Worm (Caenorhabditis elegans): ENCODE measurements around the gene C09B7.2.

C09B7.2 gene

ce11 chrX:2704768-2705486 lies 37.0 kb downstream of the C09B7.2 start:
- TF ChIP-seq ceh-48 (tag; optimal IDR thresholded peaks at IDR 0.05): no peak
- no peak for TF ChIP-seq pax-1 (tag; optimal IDR thresholded peaks at IDR 0.05)
- no peak for TF ChIP-seq madf-2 (tag; optimal IDR thresholded peaks at IDR 0.05)
- TF ChIP-seq mec-3 (tag; optimal IDR thresholded peaks at IDR 0.05; ENCODE audit: borderline replicate concordance): no peak

ce11 chrX:2705809-2706378 lies 38.0 kb downstream of the C09B7.2 start, which contains the start of gene igcm-3:
Gene igcm-3 (minus strand): TSS chrX:2705859.
- TF ChIP-seq nfya-1 (tag; optimal IDR thresholded peaks at IDR 0.05) (peak; percentile 21), pqm-1 (tag; optimal IDR thresholded peaks at IDR 0.05) (no peak), tbx-2 (tag; optimal IDR thresholded peaks at IDR 0.05) (peak; percentile 9), elt-2 (tag; optimal IDR thresholded peaks at IDR 0.05) (peak; percentile 69), sdc-2 (tag; optimal IDR thresholded peaks at IDR 0.05) (peak; percentile 13), ceh-31 (tag; optimal IDR thresholded peaks at IDR 0.05) (peak; percentile 23), tbx-7 (tag; optimal IDR thresholded peaks at IDR 0.05) (no peak), ceh-22 (tag; optimal IDR thresholded peaks at IDR 0.05) (no peak), che-1 (tag; optimal IDR thresholded peaks at IDR 0.05) (no peak)

DNA sequence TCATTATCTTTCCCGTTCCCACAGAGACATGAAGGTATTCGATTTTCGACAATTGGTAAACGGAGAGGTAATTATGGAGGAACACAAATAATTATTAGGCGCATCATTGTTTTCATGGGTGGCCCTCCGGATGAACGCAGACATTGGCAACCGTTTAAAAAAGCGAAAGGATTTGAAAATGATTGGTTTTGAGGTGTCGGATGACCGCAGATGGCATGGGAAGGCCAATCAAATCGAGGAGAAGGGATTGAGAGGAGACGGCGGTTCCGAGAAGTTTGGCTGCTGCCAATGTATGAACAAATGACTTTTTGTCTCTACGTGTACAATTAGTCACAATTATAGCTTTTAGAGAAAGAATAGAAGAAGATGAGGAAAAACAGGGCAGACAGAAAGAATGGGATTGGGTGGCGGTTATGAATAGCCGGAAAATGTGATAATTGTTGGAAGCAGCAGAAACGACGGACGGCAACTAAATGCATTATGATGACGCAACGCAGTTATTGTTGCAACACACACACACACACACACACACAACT lies 39.6 kb downstream of the C09B7.2 start:
- TF ChIP-seq unc-55 (GFP tag; optimal IDR thresholded peaks at IDR 0.05) (no peak), unc-42 (tag; optimal IDR thresholded peaks at IDR 0.05) (peak; percentile 28), gmeb-2 (tag; optimal IDR thresholded peaks at IDR 0.05) (no peak), fkh-10 (GFP tag; optimal IDR thresholded peaks at IDR 0.05) (no peak), odd-2 (tag; optimal IDR thresholded peaks at IDR 0.05) (no peak), ceh-31 (tag; optimal IDR thresholded peaks at IDR 0.05) (peak; percentile 67)

DNA sequence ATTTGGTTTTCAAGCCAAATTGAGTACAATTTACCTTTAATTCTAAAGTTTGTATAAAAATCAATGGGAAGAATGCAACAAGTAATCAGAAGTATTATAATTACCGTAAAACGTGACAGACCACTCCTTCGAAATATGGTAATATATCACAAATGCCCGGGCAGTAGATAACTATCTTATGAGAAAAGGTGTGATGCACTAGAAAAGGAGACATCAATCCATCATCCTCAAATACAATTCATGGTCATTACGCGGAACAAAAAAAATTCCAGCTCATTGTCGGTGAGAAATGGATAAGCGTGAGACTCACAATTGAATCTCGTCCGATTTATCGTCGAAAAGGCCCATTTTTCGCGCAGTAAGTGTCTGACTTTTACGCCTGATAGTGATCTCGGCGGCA lies 41.3 kb downstream of the C09B7.2 start:
- peak; percentile 46 for TF ChIP-seq unc-55 (GFP tag; optimal IDR thresholded peaks at IDR 0.05)
- no peak for TF ChIP-seq hlh-6 (tag; optimal IDR thresholded peaks at IDR 0.05)

DNA sequence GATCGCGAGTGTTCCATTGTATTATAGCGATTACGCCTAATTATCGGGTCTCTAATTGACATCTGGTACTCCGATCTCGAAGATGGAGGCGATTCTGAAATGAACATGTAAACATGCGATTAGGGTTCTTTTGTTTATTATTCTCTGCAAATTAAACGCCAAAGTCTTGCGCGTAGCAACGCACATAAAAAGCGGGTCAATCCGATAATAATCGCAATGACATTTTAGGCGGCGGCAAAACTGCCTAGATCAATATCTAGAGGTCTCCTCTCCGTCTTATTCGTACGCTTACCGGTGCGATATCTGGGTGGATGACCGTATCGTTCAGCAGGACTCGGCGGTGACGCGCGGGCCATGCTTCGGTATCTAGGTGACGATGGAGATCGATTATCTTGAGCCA lies 45.1 kb downstream of the C09B7.2 start:
- TF ChIP-seq rnt-1 (tag; optimal IDR thresholded peaks at IDR 0.05): peak; percentile 77
- TF ChIP-seq pros-1 (tag; optimal IDR thresholded peaks at IDR 0.05): no peak
